Fruit fly (Drosophila melanogaster): ENCODE measurements around the gene CG9902.

CG9902 gene

dm6 chrX:16547390-16547789, at the start of gene CG9902:
CG9902 (minus strand) TSS chrX:16547520.
- no peak for TF ChIP-seq noc (tag; optimal IDR thresholded peaks at IDR 0.05)

DNA sequence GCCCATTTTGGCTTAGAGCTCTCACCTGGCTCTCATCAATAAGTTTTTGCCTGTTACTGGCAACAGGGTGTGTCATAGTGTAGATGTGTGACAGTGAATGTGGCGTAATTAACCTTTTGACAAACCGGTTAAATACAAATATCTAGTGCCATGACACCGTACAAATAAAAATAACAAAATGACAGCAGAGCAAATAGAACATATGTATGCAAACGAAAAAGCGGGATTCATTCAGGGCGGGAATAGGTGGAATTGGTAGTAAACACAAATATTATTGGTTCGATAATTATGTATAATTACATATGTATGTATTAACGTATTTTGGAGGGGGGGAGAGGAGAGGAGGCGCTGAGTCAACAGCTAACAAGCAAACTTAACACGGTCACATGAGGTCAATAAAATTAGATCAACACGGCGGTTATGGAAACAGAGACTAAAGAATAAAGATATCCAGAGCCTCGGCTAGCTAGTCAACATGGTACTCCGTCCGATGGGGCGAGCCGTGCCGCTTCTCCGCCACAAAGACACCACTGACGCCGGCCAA, 49.0 kb upstream of the CG9902 start:
- no peak for TF ChIP-seq noc (tag; optimal IDR thresholded peaks at IDR 0.05)

DNA sequence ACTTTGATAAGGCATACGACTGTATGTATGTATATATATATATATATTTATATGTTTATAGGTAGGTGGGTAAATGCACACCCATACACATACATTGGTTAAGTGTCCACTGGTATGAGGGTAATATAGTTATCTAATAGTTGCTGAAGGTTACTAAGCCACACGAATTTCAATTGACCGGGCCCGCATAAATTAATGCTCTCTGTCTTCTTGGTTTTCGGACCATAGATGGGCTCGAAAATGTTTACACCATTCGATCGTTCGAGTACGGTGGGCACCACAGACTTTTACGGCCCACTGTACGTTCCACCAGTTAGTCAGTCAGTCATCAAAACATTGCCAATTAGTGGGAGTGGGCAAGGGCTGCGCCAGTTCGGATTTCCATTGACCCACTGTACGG, 48.1 kb upstream of the CG9902 start:
- TF ChIP-seq noc (tag; optimal IDR thresholded peaks at IDR 0.05): no peak

dm6 chrX:16593418-16593817, 46.1 kb upstream of the CG9902 start, which contains the start of the genes SMC3 and Ubc7:
SMC3 (minus strand) TSS chrX:16593439.
Ubc7 (plus strand) TSS chrX:16593677.
- TF ChIP-seq noc (tag; optimal IDR thresholded peaks at IDR 0.05): no peak

- no peak for TF ChIP-seq noc (tag; optimal IDR thresholded peaks at IDR 0.05)
Observed at dm6 chrX:16587668-16588046, 40.3 kb upstream of the CG9902 start, which contains the start of gene CG13014. CG13014 (plus strand) TSS chrX:16587873.

dm6 chrX:16587021-16587667, 39.8 kb upstream of the CG9902 start, which contains the start of gene CanA-14F:
CanA-14F (minus strand) TSS chrX:16587172.
- TF ChIP-seq noc (tag; optimal IDR thresholded peaks at IDR 0.05): no peak

dm6 chrX:16586178-16586890, 39.0 kb upstream of the CG9902 start:
- TF ChIP-seq noc (tag; optimal IDR thresholded peaks at IDR 0.05): no peak

- no peak for TF ChIP-seq noc (tag; optimal IDR thresholded peaks at IDR 0.05)
Observed at dm6 chrX:16585569-16585968, 38.2 kb upstream of the CG9902 start.

DNA sequence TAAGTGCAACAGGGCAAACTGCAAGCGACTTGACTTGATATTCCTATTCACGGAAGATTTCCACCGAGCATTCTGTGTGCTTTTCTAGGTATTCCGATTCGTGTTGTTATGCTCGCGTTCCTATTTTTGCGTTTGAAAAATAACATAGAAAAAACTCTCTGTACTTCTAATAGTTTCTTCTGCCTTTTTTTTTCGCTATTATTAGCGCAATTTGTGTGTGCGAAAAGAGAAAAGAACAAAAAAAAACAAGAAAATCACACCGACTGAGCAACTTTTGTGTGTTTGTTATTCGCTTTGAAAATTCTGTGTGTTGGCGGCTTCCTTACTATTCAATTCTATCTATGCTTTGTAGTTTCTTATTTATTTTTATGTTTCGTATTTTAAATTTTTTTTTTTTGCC, 36.4 kb upstream of the CG9902 start:
- no peak for TF ChIP-seq noc (tag; optimal IDR thresholded peaks at IDR 0.05)

- TF ChIP-seq noc (tag; optimal IDR thresholded peaks at IDR 0.05): no peak
Observed at dm6 chrX:16582145-16582544, 34.8 kb upstream of the CG9902 start.

DNA sequence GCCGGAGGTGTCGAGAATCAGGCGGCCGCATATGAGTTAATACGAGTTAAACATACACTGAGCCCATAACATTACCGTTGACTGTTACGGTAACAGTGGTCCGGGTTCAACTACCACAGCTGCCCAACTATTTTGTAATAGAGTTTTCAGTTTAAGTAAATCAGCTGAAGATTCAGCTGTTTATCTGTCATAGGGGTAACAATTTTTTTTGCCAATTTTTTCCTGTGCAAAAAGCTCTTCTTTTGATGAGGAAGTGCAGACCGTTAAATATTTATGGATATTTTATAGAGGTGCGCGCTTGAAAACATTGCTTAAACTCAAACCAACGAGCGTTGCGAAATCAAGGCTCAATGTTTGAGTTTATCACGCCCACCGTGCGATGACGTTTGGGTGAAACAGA, 34.4 kb upstream of the CG9902 start:
- TF ChIP-seq noc (tag; optimal IDR thresholded peaks at IDR 0.05): no peak

DNA sequence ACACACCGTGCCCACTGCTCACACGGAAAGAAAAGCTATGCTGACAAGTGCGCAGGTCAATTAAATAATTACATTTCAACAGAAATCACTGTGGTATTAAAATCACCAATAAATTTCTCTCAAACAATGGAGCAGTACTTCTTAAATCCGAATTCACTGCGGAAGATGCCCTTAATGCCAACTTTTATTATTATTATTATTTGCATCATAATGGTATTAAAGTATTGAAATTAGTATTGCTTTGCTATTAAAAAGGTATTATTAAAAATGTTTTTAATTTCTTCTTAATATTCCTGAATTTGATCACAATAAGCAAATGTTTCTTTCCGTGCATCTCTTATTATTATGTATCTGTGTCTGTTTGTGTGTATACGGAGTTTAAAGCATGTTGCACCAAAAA, 32.7 kb upstream of the CG9902 start:
- TF ChIP-seq noc (tag; optimal IDR thresholded peaks at IDR 0.05): no peak

dm6 chrX:16575097-16575496, 27.8 kb upstream of the CG9902 start:
- no peak for TF ChIP-seq noc (tag; optimal IDR thresholded peaks at IDR 0.05)

DNA sequence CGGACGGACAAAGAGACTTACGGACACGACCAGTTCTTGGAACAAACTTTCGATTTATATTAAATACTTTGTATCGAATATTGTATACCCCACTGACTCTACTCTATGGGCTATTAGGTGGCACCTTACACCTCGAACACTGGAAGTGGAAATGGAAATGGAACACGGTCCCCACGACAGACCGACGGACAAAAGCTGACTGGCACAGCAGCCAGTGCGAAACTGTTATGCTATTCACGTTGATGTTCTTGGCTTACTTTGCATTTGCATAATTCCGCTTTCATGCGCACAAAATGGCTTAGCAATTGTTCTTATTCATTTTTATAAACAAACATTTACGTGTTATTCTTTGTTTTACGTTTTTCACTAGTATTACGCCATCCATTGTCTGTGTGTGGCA, 26.8 kb upstream of the CG9902 start:
- no peak for TF ChIP-seq noc (tag; optimal IDR thresholded peaks at IDR 0.05)

dm6 chrX:16573659-16574058, 26.3 kb upstream of the CG9902 start:
- no peak for TF ChIP-seq noc (tag; optimal IDR thresholded peaks at IDR 0.05)

- no peak for TF ChIP-seq noc (tag; optimal IDR thresholded peaks at IDR 0.05)
Observed at dm6 chrX:16570572-16571224, 23.4 kb upstream of the CG9902 start.

- no peak for TF ChIP-seq noc (tag; optimal IDR thresholded peaks at IDR 0.05)
Observed at dm6 chrX:16565377-16565776, 18.1 kb upstream of the CG9902 start.
